Worm (Caenorhabditis elegans) whole organism, L2 larva: ENCODE results near the gene C27D8.1.

Source experiments
- blmp-1 ChIP-seq: sonication (generic microtip); optimal IDR thresholded peaks from 2 replicates; lab custom pipeline; 2017; ENCODE audit warnings: missing genetic modification characterization, mild to moderate bottlenecking, missing compliant biosample characterization, antibody characterized with exemption, moderate library complexity; ENCODE audit not compliant: insufficient read depth
- ceh-82 ChIP-seq: fragments of 150-350 bp; optimal IDR thresholded peaks from 2 replicates; lab custom pipeline; 2014; ENCODE audit warnings: missing biosample characterization, missing genetic modification characterization
- unc-55 ChIP-seq: fragments of 150-350 bp; sonication (generic microtip); optimal IDR thresholded peaks from 3 replicates; lab custom pipeline; 2014; ENCODE audit warnings: missing biosample characterization, missing genetic modification reagents, missing genetic modification characterization
- ztf-11 ChIP-seq: sonication (generic microtip); optimal IDR thresholded peaks from 2 replicates; lab custom pipeline; 2017; ENCODE audit warnings: missing biosample characterization, missing genetic modification characterization

- TF ChIP-seq blmp-1 (tag; lab: Kevin White, UChicago), result no peak
- TF ChIP-seq ztf-11 (tag; lab: Kevin White, UChicago), result no peak
- no peak for TF ChIP-seq unc-55
- TF ChIP-seq ceh-82, result no peak
Measured at ce11 chrIV:12717531-12717930, at the start of gene C27D8.1.
